Fruit fly (Drosophila melanogaster) whole organism, embryonic: ENCODE data around the gene path.

Experiments used
- CG15601 ChIP-seq: fragments of 200-800 bp; sonication (Bioruptor generic); optimal IDR thresholded peaks from 3 replicates; lab custom pipeline; 2019; ENCODE audit warnings: missing biosample characterization, mild to moderate bottlenecking, missing genetic modification characterization, moderate library complexity
- CG17568 ChIP-seq: fragments of 200-800 bp; sonication (Bioruptor generic); optimal IDR thresholded peaks from 2 replicates; lab custom pipeline; 2018; ENCODE audit warnings: missing biosample characterization, mild to moderate bottlenecking, missing genetic modification characterization, moderate library complexity
- CG3726 ChIP-seq: fragments of 200-800 bp; sonication (Bioruptor generic); IDR thresholded peaks from 3 replicates; pipeline ENCODE4, ENCODE4 v1.3.6; 2022; ENCODE audit warnings: missing biosample characterization, missing genetic modification characterization
- crol ChIP-seq: fragments of 200-800 bp; sonication (Bioruptor generic); IDR thresholded peaks from 2 replicates; pipeline ENCODE4 v1.3.6; 2022; ENCODE audit warnings: missing biosample characterization, missing genetic modification characterization
- dmrt99B ChIP-seq: fragments of 200-800 bp; sonication (Bioruptor generic); optimal IDR thresholded peaks from 2 replicates; lab custom pipeline; 2018; ENCODE audit warnings: missing biosample characterization, mild to moderate bottlenecking, missing genetic modification characterization, moderate library complexity
- h ChIP-seq: fragments of >200 bp; optimal IDR thresholded peaks from 2 replicates; lab custom pipeline; 2017
- otp ChIP-seq: fragments of 200-800 bp; sonication (Bioruptor generic); IDR thresholded peaks from 3 replicates; pipeline ENCODE4, ENCODE4 v1.3.6; 2022; ENCODE audit warnings: missing biosample characterization, missing genetic modification characterization

dm6 chr3L:9503552-9504317 is 1.4 kb downstream of the path start:
- TF ChIP-seq dmrt99B (tag; lab: Kevin White, UChicago), result no peak
- no peak for TF ChIP-seq otp (GFP tag; lab: Robert Waterston, UW)
- TF ChIP-seq CG17568 (GFP tag; lab: Kevin White, UChicago), result no peak
- TF ChIP-seq CG15601 (tag; lab: Kevin White, UChicago), result no peak
- TF ChIP-seq CG3726 (GFP tag; lab: Robert Waterston, UW), result no peak
- TF ChIP-seq h (lab: Kevin White, UChicago), result no peak
- no peak for TF ChIP-seq crol (GFP tag; lab: Robert Waterston, UW)
